Worm (Caenorhabditis elegans) whole organism, L4 larva: ENCODE results near the gene rpi-1.

Experiments used
- F26F4.8 ChIP-seq: fragments of 200-800 bp; sonication (Bioruptor generic); conservative IDR thresholded peaks from 2 replicates; pipeline ENCODE4 v1.3.6; 2022; ENCODE audit warnings: missing genetic modification characterization, missing compliant biosample characterization
- T20F7.1 ChIP-seq: fragments of 200-800 bp; sonication (Bioruptor generic); optimal IDR thresholded peaks from 2 replicates; lab custom pipeline; 2018; ENCODE audit warnings: mild to moderate bottlenecking, missing genetic modification characterization, missing compliant biosample characterization
- T26A8.4 ChIP-seq: fragments of 200-800 bp; sonication (Bioruptor generic); IDR thresholded peaks from 2 replicates; pipeline ENCODE4 v1.3.6; 2022; ENCODE audit warnings: missing genetic modification characterization, missing compliant biosample characterization
- Y105C5A.15 ChIP-seq: fragments of 200-800 bp; sonication (Bioruptor generic); IDR thresholded peaks from 2 replicates; pipeline ENCODE4 v1.3.6; 2022; ENCODE audit warnings: missing genetic modification characterization, missing compliant biosample characterization
- aha-1 ChIP-seq: fragments of 150-350 bp; peaks from one replicate; lab custom pipeline; 2014; ENCODE audit warnings: missing biosample characterization, missing genetic modification characterization
- aly-2 ChIP-seq: sonication (generic microtip); optimal IDR thresholded peaks from 2 replicates; lab custom pipeline; 2018; ENCODE audit warnings: missing biosample characterization, missing genetic modification characterization
- ceh-44 ChIP-seq: fragments of 200-800 bp; sonication (Bioruptor generic); IDR thresholded peaks from 2 replicates; pipeline ENCODE4 v1.3.6; 2022; ENCODE audit warnings: missing genetic modification reagents, missing genetic modification characterization, missing compliant biosample characterization
- ceh-62 ChIP-seq: sonication (generic microtip); optimal IDR thresholded peaks from 2 replicates; lab custom pipeline; 2017; ENCODE audit warnings: missing biosample characterization, missing genetic modification characterization
- ceh-82 ChIP-seq: sonication (generic microtip); optimal IDR thresholded peaks from 2 replicates; lab custom pipeline; 2017; ENCODE audit warnings: missing biosample characterization, missing genetic modification characterization
- daf-12 ChIP-seq: fragments of 150-350 bp; optimal IDR thresholded peaks from 2 replicates; lab custom pipeline; 2014; ENCODE audit warnings: missing biosample characterization, missing genetic modification reagents, missing genetic modification characterization
- dmd-6 ChIP-seq: fragments of 200-800 bp; sonication (Bioruptor generic); IDR thresholded peaks from 2 replicates; pipeline ENCODE4 v1.3.6; 2022; ENCODE audit warnings: missing genetic modification reagents, missing genetic modification characterization, missing compliant biosample characterization
- dmd-9 ChIP-seq: fragments of 200-800 bp; sonication (Bioruptor generic); IDR thresholded peaks from 2 replicates; pipeline ENCODE4 v1.3.6; 2022; ENCODE audit warnings: missing genetic modification reagents, missing genetic modification characterization, missing compliant biosample characterization
- dpl-1 ChIP-seq: fragments of 150-350 bp; optimal IDR thresholded peaks from 2 replicates; lab custom pipeline; 2014; ENCODE audit warnings: missing biosample characterization, missing genetic modification reagents, missing genetic modification characterization
- dve-1 ChIP-seq: sonication (generic microtip); optimal IDR thresholded peaks from 2 replicates; lab custom pipeline; 2017; ENCODE audit warnings: antibody characterized with exemption, mild to moderate bottlenecking, missing genetic modification characterization, missing compliant biosample characterization; ENCODE audit not compliant: insufficient read depth
- egl-27 ChIP-seq: sonication (generic microtip); optimal IDR thresholded peaks from 3 replicates; lab custom pipeline; 2017; ENCODE audit warnings: missing biosample characterization, missing genetic modification reagents, missing genetic modification characterization
- egl-43 ChIP-seq: fragments of 200-800 bp; sonication (Bioruptor generic); IDR thresholded peaks from 2 replicates; pipeline ENCODE4 v1.3.6; 2022; ENCODE audit warnings: missing genetic modification reagents, missing genetic modification characterization, missing compliant biosample characterization
- fkh-10 ChIP-seq: fragments of 150-350 bp; optimal IDR thresholded peaks from 2 replicates; lab custom pipeline; 2014; ENCODE audit warnings: missing biosample characterization, missing genetic modification reagents, missing genetic modification characterization
- fos-1 ChIP-seq: fragments of 150-350 bp; optimal IDR thresholded peaks from 2 replicates; lab custom pipeline; 2014; ENCODE audit warnings: missing biosample characterization, missing genetic modification characterization
- gei-8 ChIP-seq: fragments of 200-800 bp; sonication (Bioruptor generic); optimal IDR thresholded peaks from 2 replicates; lab custom pipeline; 2018; ENCODE audit warnings: mild to moderate bottlenecking, missing genetic modification characterization, missing compliant biosample characterization
- hlh-11 ChIP-seq: fragments of 200-800 bp; sonication (Bioruptor generic); optimal IDR thresholded peaks from 2 replicates; lab custom pipeline; 2018; ENCODE audit warnings: mild to moderate bottlenecking, missing genetic modification characterization, missing compliant biosample characterization
- lim-7 ChIP-seq: fragments of 200-800 bp; sonication (Bioruptor generic); IDR thresholded peaks from 2 replicates; pipeline ENCODE4 v1.3.6; 2022; ENCODE audit warnings: missing genetic modification characterization, missing compliant biosample characterization
- lin-1 ChIP-seq: fragments of 200-800 bp; sonication (Bioruptor generic); IDR thresholded peaks from 2 replicates; pipeline ENCODE4 v1.3.6; 2022; ENCODE audit warnings: missing genetic modification reagents, missing genetic modification characterization, missing compliant biosample characterization
- lin-15B ChIP-seq: fragments of 150-350 bp; sonication (generic microtip); optimal IDR thresholded peaks from 3 replicates; lab custom pipeline; 2014; ENCODE audit warnings: missing biosample characterization, missing genetic modification characterization
- lin-29 ChIP-seq: fragments of 200-800 bp; sonication (Bioruptor generic); IDR thresholded peaks from 2 replicates; pipeline ENCODE4 v1.3.6; 2022; ENCODE audit warnings: missing genetic modification reagents, missing genetic modification characterization, missing compliant biosample characterization
- lin-38 ChIP-seq: fragments of 200-800 bp; sonication (Bioruptor generic); IDR thresholded peaks from 2 replicates; pipeline ENCODE4 v1.3.6; 2022; ENCODE audit warnings: missing genetic modification reagents, missing genetic modification characterization, missing compliant biosample characterization
- lin-39 ChIP-seq: fragments of 150-350 bp; optimal IDR thresholded peaks from 2 replicates; lab custom pipeline; 2014; ENCODE audit warnings: missing biosample characterization, missing genetic modification reagents, missing genetic modification characterization
- madf-9 ChIP-seq: fragments of 200-800 bp; sonication (Bioruptor generic); conservative IDR thresholded peaks from 2 replicates; pipeline ENCODE4 v1.3.6; 2022; ENCODE audit warnings: missing genetic modification reagents, missing genetic modification characterization, missing compliant biosample characterization
- mdl-1 ChIP-seq, 2 experiments: fragments of 150-350 bp in 1 of 2; sonication (generic microtip) in 1 of 2; optimal IDR thresholded peaks; 2 replicates each; lab custom pipeline; 2014 to 2017; ENCODE audit warnings: missing biosample characterization in 2 of 2, missing genetic modification characterization in 2 of 2
- mdt-29 ChIP-seq: fragments of 200-800 bp; sonication (Bioruptor generic); IDR thresholded peaks from 2 replicates; pipeline ENCODE4 v1.3.6; 2022; ENCODE audit warnings: missing genetic modification reagents, missing genetic modification characterization, missing compliant biosample characterization
- mxl-2 ChIP-seq: fragments of 200-800 bp; sonication (Bioruptor generic); conservative IDR thresholded peaks from 2 replicates; pipeline ENCODE4 v1.3.6; 2022; ENCODE audit warnings: missing genetic modification reagents, missing genetic modification characterization, missing compliant biosample characterization
- mxl-3 ChIP-seq: fragments of 200-800 bp; sonication (Bioruptor generic); optimal IDR thresholded peaks from 2 replicates; lab custom pipeline; 2018; ENCODE audit warnings: mild to moderate bottlenecking, missing genetic modification characterization, missing compliant biosample characterization
- nhr-11 ChIP-seq: fragments of 150-350 bp; optimal IDR thresholded peaks from 2 replicates; lab custom pipeline; 2014; ENCODE audit warnings: missing biosample characterization, missing genetic modification characterization
- nhr-28 ChIP-seq: fragments of 150-350 bp; optimal IDR thresholded peaks from 2 replicates; lab custom pipeline; 2014; ENCODE audit warnings: missing biosample characterization, missing genetic modification characterization
- nhr-48 ChIP-seq: sonication (generic microtip); optimal IDR thresholded peaks from 2 replicates; lab custom pipeline; 2016; ENCODE audit warnings: mild to moderate bottlenecking, missing genetic modification characterization, missing compliant biosample characterization
- nhr-6 ChIP-seq: fragments of 150-350 bp; optimal IDR thresholded peaks from 2 replicates; lab custom pipeline; 2014; ENCODE audit warnings: missing biosample characterization, missing genetic modification characterization
- nhr-76 ChIP-seq: fragments of 150-350 bp; optimal IDR thresholded peaks from 2 replicates; lab custom pipeline; 2014; ENCODE audit warnings: missing biosample characterization, missing genetic modification characterization
- pha-4 ChIP-seq, 2 experiments: fragments of 150-350 bp in 1 of 2; fragments of 200-800 bp in 1 of 2; sonication (Bioruptor generic) in 1 of 2; IDR thresholded peaks in 1 of 2; optimal IDR thresholded peaks in 1 of 2; 2 replicates each; pipeline versions ENCODE4 v1.3.6 to Lab custom; 2014 to 2022; ENCODE audit warnings: missing genetic modification characterization in 2 of 2, missing genetic modification reagents in 2 of 2, missing biosample characterization in 1 of 2, missing compliant biosample characterization in 1 of 2
- pqm-1 ChIP-seq: sonication (generic microtip); optimal IDR thresholded peaks from 2 replicates; lab custom pipeline; 2017; ENCODE audit warnings: missing biosample characterization, missing genetic modification characterization
- saeg-2 ChIP-seq: fragments of 200-800 bp; sonication (Bioruptor generic); IDR thresholded peaks from 2 replicates; pipeline ENCODE4 v1.3.6; 2022; ENCODE audit warnings: missing genetic modification reagents, missing genetic modification characterization, missing compliant biosample characterization
- set-16 ChIP-seq: fragments of 200-800 bp; sonication (Bioruptor generic); IDR thresholded peaks from 2 replicates; pipeline ENCODE4 v1.3.6; 2022; ENCODE audit warnings: missing genetic modification reagents, missing genetic modification characterization, missing compliant biosample characterization
- skn-1 ChIP-seq: fragments of 150-350 bp; optimal IDR thresholded peaks from 2 replicates; lab custom pipeline; 2014; ENCODE audit warnings: missing biosample characterization, missing genetic modification characterization
- snpc-1.2 ChIP-seq: fragments of 200-800 bp; sonication (Bioruptor generic); IDR thresholded peaks from 2 replicates; pipeline ENCODE4 v1.3.6; 2022; ENCODE audit warnings: missing genetic modification reagents, missing genetic modification characterization, missing compliant biosample characterization
- snpc-4 ChIP-seq: fragments of 150-350 bp; optimal IDR thresholded peaks from 2 replicates; lab custom pipeline; 2014; ENCODE audit warnings: missing biosample characterization, missing genetic modification characterization
- zip-11 ChIP-seq: fragments of 200-800 bp; sonication (Bioruptor generic); IDR thresholded peaks from 2 replicates; pipeline ENCODE4 v1.3.6; 2022; ENCODE audit warnings: missing genetic modification characterization, missing compliant biosample characterization
- ztf-7 ChIP-seq: fragments of 150-350 bp; optimal IDR thresholded peaks from 2 replicates; lab custom pipeline; 2014; ENCODE audit warnings: missing biosample characterization, missing genetic modification characterization

rpi-1 gene

ce11 chrII:14008359-14008758 is 46.1 kb upstream of the rpi-1 start, which contains the start of gene F01D5.7 (continued):
- TF ChIP-seq pha-4 (GFP tag; IDR thresholded peaks at IDR 0.05; lab: Robert Waterston, UW) (no peak), pha-4 (tag; optimal IDR thresholded peaks at IDR 0.05; lab: Kevin White, UChicago) (no peak)

ce11 chrII:14006210-14006609 is 44.0 kb upstream of the rpi-1 start, which contains the start of gene F01D5.6:
Gene F01D5.6 (plus strand): TSS chrII:14006510.
- TF ChIP-seq ztf-7 (no peak), lin-38 (GFP tag; lab: Robert Waterston, UW) (no peak), nhr-28 (tag; lab: Kevin White, UChicago) (no peak), lin-15B (no peak), nhr-11 (tag; lab: Kevin White, UChicago) (no peak), egl-27 (no peak), pqm-1 (tag; lab: Kevin White, UChicago) (no peak), fkh-10 (no peak), ceh-62 (no peak), gei-8 (GFP tag; lab: Kevin White, UChicago) (no peak), dmd-9 (GFP tag; lab: Robert Waterston, UW) (no peak), dpl-1 (GFP tag; lab: Kevin White, UChicago) (no peak), pha-4 (GFP tag; IDR thresholded peaks at IDR 0.05; lab: Robert Waterston, UW) (no peak), pha-4 (tag; optimal IDR thresholded peaks at IDR 0.05; lab: Kevin White, UChicago) (no peak), snpc-1.2 (no peak), skn-1 (tag; lab: Kevin White, UChicago) (no peak)

ce11 chrII:14005183-14005582 is 43.0 kb upstream of the rpi-1 start:
- no peak for TF ChIP-seq nhr-11 (tag; lab: Kevin White, UChicago)
- TF ChIP-seq zip-11, result no peak

ce11 chrII:14004770-14005169 is 42.6 kb upstream of the rpi-1 start:
- TF ChIP-seq dve-1, result no peak
- TF ChIP-seq saeg-2 (GFP tag; lab: Robert Waterston, UW), result no peak
- TF ChIP-seq egl-43 (GFP tag; lab: Robert Waterston, UW), result no peak
- 0 out of 2 replicates have a peak, but pooled peaks have one; percentile 20 for TF ChIP-seq T26A8.4 (GFP tag; lab: Robert Waterston, UW)
- no peak for TF ChIP-seq lin-1 (GFP tag; lab: Robert Waterston, UW)
- TF ChIP-seq mxl-3 (GFP tag; lab: Kevin White, UChicago), result no peak
- TF ChIP-seq lim-7, result no peak
- peak in 1 of 2 experiments; percentile 7 for TF ChIP-seq mdl-1 (tag; optimal IDR thresholded peaks at IDR 0.05; lab: Kevin White, UChicago)
- TF ChIP-seq aly-2 (tag; lab: Kevin White, UChicago), result no peak
- peak; percentile 51 for TF ChIP-seq hlh-11
- no peak for TF ChIP-seq F26F4.8 (GFP tag; lab: Robert Waterston, UW)
- no peak for TF ChIP-seq nhr-28 (tag; lab: Kevin White, UChicago)
- TF ChIP-seq lin-39 (tag; lab: Kevin White, UChicago), result no peak
- TF ChIP-seq nhr-48 (tag; lab: Kevin White, UChicago), result peak; percentile 23
- peak; percentile 57; the same call in 1 of the 2 replicates for TF ChIP-seq set-16 (GFP tag; lab: Robert Waterston, UW)
- peak; percentile 35 for TF ChIP-seq aha-1

- TF ChIP-seq nhr-76 (no peak), fos-1 (tag; lab: Kevin White, UChicago) (no peak), skn-1 (tag; lab: Kevin White, UChicago) (no peak), T26A8.4 (GFP tag; lab: Robert Waterston, UW) (no peak), dve-1 (no peak), dmd-6 (GFP tag; lab: Robert Waterston, UW) (no peak), T20F7.1 (GFP tag; lab: Kevin White, UChicago) (no peak), ceh-82 (tag; lab: Kevin White, UChicago) (no peak), nhr-6 (tag; lab: Kevin White, UChicago) (no peak), snpc-4 (tag; lab: Kevin White, UChicago) (peak; percentile 41), mxl-2 (no peak), lin-29 (GFP tag; lab: Robert Waterston, UW) (no peak), hlh-11 (peak; percentile 12), daf-12 (tag; lab: Kevin White, UChicago) (no peak), madf-9 (GFP tag; lab: Robert Waterston, UW) (no peak), mdt-29 (GFP tag; lab: Robert Waterston, UW) (no peak), Y105C5A.15 (GFP tag; lab: Robert Waterston, UW) (no peak), nhr-28 (tag; lab: Kevin White, UChicago) (peak; percentile 51), ceh-44 (GFP tag; lab: Robert Waterston, UW) (no peak)
Measured at ce11 chrII:14003821-14004430, 41.7 kb upstream of the rpi-1 start.
